Comparison of ENCODE assay signal across 1 fruit fly cellular context in the genomic region with DNA sequence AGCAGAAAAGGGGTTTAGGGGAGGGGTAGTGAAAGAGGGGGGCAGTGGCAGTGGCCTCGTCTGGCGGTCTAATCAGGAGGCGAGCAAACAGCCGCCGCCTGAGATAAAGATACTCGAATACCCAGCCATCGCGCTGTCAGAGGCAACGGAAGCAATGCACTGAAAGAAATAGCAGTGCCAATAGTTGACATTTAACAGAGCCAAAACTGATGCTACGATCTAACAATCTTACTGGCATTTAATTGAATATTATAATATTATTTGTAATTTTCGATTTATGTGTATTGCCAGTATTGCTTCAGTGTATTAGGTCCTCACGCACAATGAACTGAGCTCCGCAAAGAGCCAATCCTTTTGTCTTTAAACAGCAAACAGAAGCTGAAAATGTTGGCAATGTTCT.
TF ChIP-seq lines count a peak whose summit lies in the region.

No protein-coding gene starts in this region.

TF ChIP-seq in whole organism, embryonic, 481 proteins besides CTCF, POLR2A, EP300 and RAD21 (continued from another document and continues in another):
- TF ChIP-seq dmrt11E (tag; optimal IDR thresholded peaks at IDR 0.05; lab: Kevin White, UChicago) = peak; percentile 37
- no peak for TF ChIP-seq ro (GFP tag; IDR thresholded peaks at IDR 0.05; lab: Robert Waterston, UW)
- TF ChIP-seq CG12769 (tag; optimal IDR thresholded peaks at IDR 0.05; lab: Kevin White, UChicago) = no peak
- no peak for TF ChIP-seq Vsx1 (GFP tag; optimal IDR thresholded peaks at IDR 0.05; lab: Kevin White, UChicago)
- TF ChIP-seq lbe (GFP tag; optimal IDR thresholded peaks at IDR 0.05; lab: Kevin White, UChicago) = no peak
- no peak for TF ChIP-seq Usf (GFP tag; optimal IDR thresholded peaks at IDR 0.05; lab: Kevin White, UChicago)
- TF ChIP-seq CG12942 (GFP tag; optimal IDR thresholded peaks at IDR 0.05; lab: Kevin White, UChicago) = no peak
- TF ChIP-seq CG8944 (GFP tag; optimal IDR thresholded peaks at IDR 0.05; lab: Kevin White, UChicago) = no peak
- no peak for TF ChIP-seq danr (GFP tag; IDR thresholded peaks at IDR 0.05; lab: Robert Waterston, UW)
- TF ChIP-seq Nf-YA (GFP tag; IDR thresholded peaks at IDR 0.05; lab: Robert Waterston, UW) = no peak
- no peak for TF ChIP-seq CG13287 (GFP tag; IDR thresholded peaks at IDR 0.05; lab: Robert Waterston, UW; ENCODE audit: partially characterized antibody)
- TF ChIP-seq CG12155 (GFP tag; optimal IDR thresholded peaks at IDR 0.05; lab: Kevin White, UChicago) = no peak
- no peak for TF ChIP-seq caup (GFP tag; optimal IDR thresholded peaks at IDR 0.05; lab: Kevin White, UChicago; ENCODE audit: severe bottlenecking)
- TF ChIP-seq CG4730 (GFP tag; IDR thresholded peaks at IDR 0.05; lab: Robert Waterston, UW) = no peak
- peak; percentile 33 for TF ChIP-seq CG11504 (tag; optimal IDR thresholded peaks at IDR 0.05; lab: Kevin White, UChicago)
- TF ChIP-seq CG17568 (GFP tag; optimal IDR thresholded peaks at IDR 0.05; lab: Kevin White, UChicago) = no peak
- TF ChIP-seq D19B (GFP tag; optimal IDR thresholded peaks at IDR 0.05; lab: Kevin White, UChicago) = no peak
- no peak for TF ChIP-seq CG9437 (GFP tag; optimal IDR thresholded peaks at IDR 0.05; lab: Kevin White, UChicago)
- peak; percentile 21 for TF ChIP-seq CG2678 (tag; optimal IDR thresholded peaks at IDR 0.05; lab: Kevin White, UChicago)
- no peak for TF ChIP-seq CG43689 (GFP tag; IDR thresholded peaks at IDR 0.05; lab: Robert Waterston, UW)
- TF ChIP-seq inv (GFP tag; IDR thresholded peaks at IDR 0.05; lab: Robert Waterston, UW; ENCODE audit: partially characterized antibody) = no peak
- no peak for TF ChIP-seq CG34224 (GFP tag; IDR thresholded peaks at IDR 0.05; lab: Robert Waterston, UW; ENCODE audit: partially characterized antibody)
- no peak for TF ChIP-seq CG1832 (GFP tag; optimal IDR thresholded peaks at IDR 0.05; lab: Kevin White, UChicago)
- TF ChIP-seq CG10979 (tag; optimal IDR thresholded peaks at IDR 0.05; lab: Kevin White, UChicago) = peak; percentile 37
- TF ChIP-seq sisA (GFP tag; IDR thresholded peaks at IDR 0.05; lab: Robert Waterston, UW) = 0 out of 2 replicates have a peak, but pooled peaks have one; percentile 9
- TF ChIP-seq chm (GFP tag; IDR thresholded peaks at IDR 0.05; lab: Robert Waterston, UW) = no peak
- TF ChIP-seq sd (tag; optimal IDR thresholded peaks at IDR 0.05; lab: Kevin White, UChicago) = no peak
- no peak for TF ChIP-seq salm (tag; optimal IDR thresholded peaks at IDR 0.05; lab: Kevin White, UChicago)
- peak; percentile 15; the same call in 1 of the 2 replicates for TF ChIP-seq E2f2 (GFP tag; IDR thresholded peaks at IDR 0.05; lab: Robert Waterston, UW)
- no peak for TF ChIP-seq pita (GFP tag; optimal IDR thresholded peaks at IDR 0.05; lab: Kevin White, UChicago)
- TF ChIP-seq CG7372 (GFP tag; IDR thresholded peaks at IDR 0.05; lab: Robert Waterston, UW) = no peak
- no peak for TF ChIP-seq CG7786 (GFP tag; optimal IDR thresholded peaks at IDR 0.05; lab: Kevin White, UChicago)
- peak; percentile 28; the same call in 1 of the 2 replicates for TF ChIP-seq CG11085 (GFP tag; IDR thresholded peaks at IDR 0.05; lab: Robert Waterston, UW)
- no peak for TF ChIP-seq Nf-YC (tag; optimal IDR thresholded peaks at IDR 0.05; lab: Kevin White, UChicago)
- TF ChIP-seq CG13775 (GFP tag; optimal IDR thresholded peaks at IDR 0.05; lab: Kevin White, UChicago) = no peak
- TF ChIP-seq CG14441 (GFP tag; IDR thresholded peaks at IDR 0.05; lab: Robert Waterston, UW) = no peak
- no peak for TF ChIP-seq Myb (GFP tag; optimal IDR thresholded peaks at IDR 0.05; lab: Kevin White, UChicago)
- TF ChIP-seq Elba2 (GFP tag; optimal IDR thresholded peaks at IDR 0.05; lab: Kevin White, UChicago) = no peak
- no peak for TF ChIP-seq CG6175 (GFP tag; IDR thresholded peaks at IDR 0.05; lab: Robert Waterston, UW)
- no peak for TF ChIP-seq CG31224 (GFP tag; IDR thresholded peaks at IDR 0.05; lab: Robert Waterston, UW)
- no peak for TF ChIP-seq CG17802 (tag; optimal IDR thresholded peaks at IDR 0.05; lab: Kevin White, UChicago)
- TF ChIP-seq sim (GFP tag; IDR thresholded peaks at IDR 0.05; lab: Robert Waterston, UW) = no peak
- TF ChIP-seq Dad (GFP tag; optimal IDR thresholded peaks at IDR 0.05; lab: Kevin White, UChicago) = no peak
- no peak for TF ChIP-seq cad (GFP tag; optimal IDR thresholded peaks at IDR 0.05; lab: Kevin White, UChicago)
- TF ChIP-seq disco-r (GFP tag; optimal IDR thresholded peaks at IDR 0.05; lab: Kevin White, UChicago) = no peak
- TF ChIP-seq gcm2 (GFP tag; optimal IDR thresholded peaks at IDR 0.05; lab: Kevin White, UChicago) = no peak
- no peak for TF ChIP-seq CG3847 (GFP tag; IDR thresholded peaks at IDR 0.05; lab: Robert Waterston, UW)
- TF ChIP-seq sc (optimal IDR thresholded peaks at IDR 0.05; lab: Kevin White, UChicago) = no peak
- no peak for TF ChIP-seq sc (GFP tag; optimal IDR thresholded peaks at IDR 0.05; lab: Kevin White, UChicago)
- TF ChIP-seq CG12219 (GFP tag; optimal IDR thresholded peaks at IDR 0.05; lab: Kevin White, UChicago) = no peak
- TF ChIP-seq dan (GFP tag; IDR thresholded peaks at IDR 0.05; lab: Robert Waterston, UW) = no peak
- no peak for TF ChIP-seq Blimp-1 (GFP tag; optimal IDR thresholded peaks at IDR 0.05; lab: Kevin White, UChicago)
- TF ChIP-seq vnd (GFP tag; IDR thresholded peaks at IDR 0.05; lab: Robert Waterston, UW; ENCODE audit: partially characterized antibody) = no peak
- TF ChIP-seq D19A (tag; optimal IDR thresholded peaks at IDR 0.05; lab: Kevin White, UChicago) = peak; percentile 20
- no peak for TF ChIP-seq CG4282 (GFP tag; optimal IDR thresholded peaks at IDR 0.05; lab: Kevin White, UChicago)
- TF ChIP-seq Neu2 (GFP tag; optimal IDR thresholded peaks at IDR 0.05; lab: Kevin White, UChicago; ENCODE audit: borderline replicate concordance) = no peak
- TF ChIP-seq Dek (tag; optimal IDR thresholded peaks at IDR 0.05; lab: Kevin White, UChicago) = no peak
- TF ChIP-seq slbo (GFP tag; IDR thresholded peaks at IDR 0.05; lab: Robert Waterston, UW) = no peak
- no peak for TF ChIP-seq sob (GFP tag; IDR thresholded peaks at IDR 0.05; lab: Robert Waterston, UW)
- no peak for TF ChIP-seq Meics (GFP tag; optimal IDR thresholded peaks at IDR 0.05; lab: Kevin White, UChicago)
- TF ChIP-seq CG17359 (tag; optimal IDR thresholded peaks at IDR 0.05; lab: Kevin White, UChicago) = no peak
- no peak for TF ChIP-seq B-H2 (GFP tag; optimal IDR thresholded peaks at IDR 0.05; lab: Kevin White, UChicago)
- TF ChIP-seq CG14965 (GFP tag; optimal IDR thresholded peaks at IDR 0.05; lab: Kevin White, UChicago; ENCODE audit: borderline replicate concordance) = no peak
- no peak for TF ChIP-seq aop (GFP tag; IDR thresholded peaks at IDR 0.05; lab: Robert Waterston, UW)
- no peak for TF ChIP-seq tin (GFP tag; optimal IDR thresholded peaks at IDR 0.05; lab: Kevin White, UChicago)
- no peak for TF ChIP-seq tgo (GFP tag; IDR thresholded peaks at IDR 0.05; lab: Robert Waterston, UW)
- TF ChIP-seq pnt (GFP tag; optimal IDR thresholded peaks at IDR 0.05; lab: Kevin White, UChicago) = no peak
- TF ChIP-seq CG15269 (tag; optimal IDR thresholded peaks at IDR 0.05; lab: Kevin White, UChicago) = no peak
- no peak for TF ChIP-seq MESR4 (GFP tag; optimal IDR thresholded peaks at IDR 0.05; lab: Kevin White, UChicago)
- TF ChIP-seq CG15696 (tag; optimal IDR thresholded peaks at IDR 0.05; lab: Kevin White, UChicago) = no peak
- TF ChIP-seq BtbVII (GFP tag; optimal IDR thresholded peaks at IDR 0.05; lab: Kevin White, UChicago) = no peak
- TF ChIP-seq HLH54F (GFP tag; optimal IDR thresholded peaks at IDR 0.05; lab: Kevin White, UChicago) = no peak
- no peak for TF ChIP-seq CG17912 (GFP tag; optimal IDR thresholded peaks at IDR 0.05; lab: Kevin White, UChicago)
- no peak for TF ChIP-seq CG33213 (GFP tag; optimal IDR thresholded peaks at IDR 0.05; lab: Kevin White, UChicago)
- TF ChIP-seq CG17829 (tag; optimal IDR thresholded peaks at IDR 0.05; lab: Kevin White, UChicago) = no peak
- TF ChIP-seq CG8089 (GFP tag; optimal IDR thresholded peaks at IDR 0.05; lab: Kevin White, UChicago) = no peak
- TF ChIP-seq kay (GFP tag; optimal IDR thresholded peaks at IDR 0.05; lab: Kevin White, UChicago) = no peak
- TF ChIP-seq Med (GFP tag; lab: Kevin White, UChicago) = peak; percentile 46
- TF ChIP-seq CG34422 (GFP tag; IDR thresholded peaks at IDR 0.05; lab: Robert Waterston, UW) = 0 out of 3 replicates have a peak, but pooled peaks have one; percentile 49
- TF ChIP-seq unpg (GFP tag; optimal IDR thresholded peaks at IDR 0.05; lab: Kevin White, UChicago) = peak; percentile 19
- TF ChIP-seq abd-A (tag; optimal IDR thresholded peaks at IDR 0.05; lab: Kevin White, UChicago) = no peak
- TF ChIP-seq CG4617 (GFP tag; optimal IDR thresholded peaks at IDR 0.05; lab: Kevin White, UChicago; ENCODE audit: borderline replicate concordance) = no peak
- no peak for TF ChIP-seq CG13624 (GFP tag; optimal IDR thresholded peaks at IDR 0.05; lab: Kevin White, UChicago)
- TF ChIP-seq CG1602 (GFP tag; optimal IDR thresholded peaks at IDR 0.05; lab: Kevin White, UChicago) = no peak
- no peak for TF ChIP-seq cato (GFP tag; optimal IDR thresholded peaks at IDR 0.05; lab: Kevin White, UChicago; ENCODE audit: borderline replicate concordance)
- TF ChIP-seq Chrac-16 (GFP tag; optimal IDR thresholded peaks at IDR 0.05; lab: Kevin White, UChicago) = no peak
- no peak for TF ChIP-seq Taf1 (GFP tag; IDR thresholded peaks at IDR 0.05; lab: Robert Waterston, UW)
- no peak for TF ChIP-seq bab2 (GFP tag; optimal IDR thresholded peaks at IDR 0.05; lab: Kevin White, UChicago)
- no peak for TF ChIP-seq CG17385 (GFP tag; optimal IDR thresholded peaks at IDR 0.05; lab: Kevin White, UChicago)
- peak; percentile 21 for TF ChIP-seq CG9727 (GFP tag; optimal IDR thresholded peaks at IDR 0.05; lab: Kevin White, UChicago)
- no peak for TF ChIP-seq Poxn (GFP tag; IDR thresholded peaks at IDR 0.05; lab: Robert Waterston, UW)
- no peak for TF ChIP-seq odd (GFP tag; optimal IDR thresholded peaks at IDR 0.05; lab: Kevin White, UChicago)
- TF ChIP-seq CG6765 (GFP tag; optimal IDR thresholded peaks at IDR 0.05; lab: Kevin White, UChicago) = no peak
- TF ChIP-seq CG32532 (GFP tag; IDR thresholded peaks at IDR 0.05; lab: Robert Waterston, UW) = 0 out of 2 replicates have a peak, but pooled peaks have one; percentile 8
- TF ChIP-seq eyg (GFP tag; optimal IDR thresholded peaks at IDR 0.05; lab: Kevin White, UChicago) = no peak
- TF ChIP-seq CG15514 (GFP tag; optimal IDR thresholded peaks at IDR 0.05; lab: Kevin White, UChicago) = no peak
- no peak for TF ChIP-seq CG14050 (GFP tag; IDR thresholded peaks at IDR 0.05; lab: Robert Waterston, UW)
- TF ChIP-seq CG32772 (GFP tag; IDR thresholded peaks at IDR 0.05; lab: Robert Waterston, UW) = no peak
- peak in 1 of 3 experiments; percentile 20 for TF ChIP-seq lola (GFP tag; optimal IDR thresholded peaks at IDR 0.05; lab: Kevin White, UChicago)
- no peak for TF ChIP-seq CG14860 (GFP tag; IDR thresholded peaks at IDR 0.05; lab: Robert Waterston, UW; ENCODE audit: partially characterized antibody)
- TF ChIP-seq repo (GFP tag; optimal IDR thresholded peaks at IDR 0.05; lab: Kevin White, UChicago) = no peak
- no peak for TF ChIP-seq ewg (GFP tag; optimal IDR thresholded peaks at IDR 0.05; lab: Kevin White, UChicago)
- no peak for TF ChIP-seq zfh2 (GFP tag; optimal IDR thresholded peaks at IDR 0.05; lab: Kevin White, UChicago)
- TF ChIP-seq HHEX (GFP tag; optimal IDR thresholded peaks at IDR 0.05; lab: Kevin White, UChicago) = no peak
- no peak for TF ChIP-seq chn (GFP tag; optimal IDR thresholded peaks at IDR 0.05; lab: Kevin White, UChicago)
- TF ChIP-seq CG4424 (GFP tag; optimal IDR thresholded peaks at IDR 0.05; lab: Kevin White, UChicago) = no peak
- 0 out of 4 replicates have a peak, but pooled peaks have one; percentile 10 for TF ChIP-seq Gug (GFP tag; IDR thresholded peaks at IDR 0.05; lab: Robert Waterston, UW)
- no peak for TF ChIP-seq gt (GFP tag; IDR thresholded peaks at IDR 0.05; lab: Robert Waterston, UW)
- TF ChIP-seq Awh (GFP tag; IDR thresholded peaks at IDR 0.05; lab: Robert Waterston, UW) = no peak
- TF ChIP-seq H15 (GFP tag; IDR thresholded peaks at IDR 0.05; lab: Robert Waterston, UW) = 0 out of 3 replicates have a peak, but pooled peaks have one; percentile 28
- TF ChIP-seq BEAF-32 (GFP tag; optimal IDR thresholded peaks at IDR 0.05; lab: Kevin White, UChicago) = no peak
- TF ChIP-seq z (GFP tag; IDR thresholded peaks at IDR 0.05; lab: Robert Waterston, UW) = no peak
- no peak for TF ChIP-seq CG4854 (GFP tag; optimal IDR thresholded peaks at IDR 0.05; lab: Kevin White, UChicago)
- TF ChIP-seq emc (GFP tag; optimal IDR thresholded peaks at IDR 0.05; lab: Kevin White, UChicago) = no peak
- TF ChIP-seq run (tag; optimal IDR thresholded peaks at IDR 0.05; lab: Kevin White, UChicago) = no peak
- no peak for TF ChIP-seq CG3726 (GFP tag; IDR thresholded peaks at IDR 0.05; lab: Robert Waterston, UW)
- TF ChIP-seq CkIIα-i1 (GFP tag; IDR thresholded peaks at IDR 0.05; lab: Robert Waterston, UW) = no peak
- no peak for TF ChIP-seq dati (GFP tag; IDR thresholded peaks at IDR 0.05; lab: Robert Waterston, UW)
- no peak for TF ChIP-seq tap (tag; optimal IDR thresholded peaks at IDR 0.05; lab: Kevin White, UChicago)
- TF ChIP-seq CG17361 (GFP tag; IDR thresholded peaks at IDR 0.05; lab: Robert Waterston, UW) = 0 out of 3 replicates have a peak, but pooled peaks have one; percentile 21
- TF ChIP-seq HLH3B (GFP tag; IDR thresholded peaks at IDR 0.05; lab: Robert Waterston, UW) = 0 out of 2 replicates have a peak, but pooled peaks have one; percentile 14
- TF ChIP-seq ara (GFP tag; IDR thresholded peaks at IDR 0.05; lab: Robert Waterston, UW) = no peak
- no peak for TF ChIP-seq oc (tag; optimal IDR thresholded peaks at IDR 0.05; lab: Kevin White, UChicago)
- peak in 1 of 2 experiments; percentile 33 for TF ChIP-seq bsh (GFP tag; optimal IDR thresholded peaks at IDR 0.05; lab: Kevin White, UChicago)
- no peak for TF ChIP-seq luna (GFP tag; optimal IDR thresholded peaks at IDR 0.05; lab: Kevin White, UChicago)
- no peak for TF ChIP-seq ERR (GFP tag; optimal IDR thresholded peaks at IDR 0.05; lab: Kevin White, UChicago)
- 0 out of 2 replicates have a peak, but pooled peaks have one; percentile 21 for TF ChIP-seq vvl (GFP tag; IDR thresholded peaks at IDR 0.05; lab: Robert Waterston, UW)
- no peak for TF ChIP-seq D (optimal IDR thresholded peaks at IDR 0.05; lab: Kevin White, UChicago)
- TF ChIP-seq D (GFP tag; optimal IDR thresholded peaks at IDR 0.05; lab: Kevin White, UChicago) = peak; percentile 6
- TF ChIP-seq tll (GFP tag; optimal IDR thresholded peaks at IDR 0.05; lab: Kevin White, UChicago) = no peak
- TF ChIP-seq CG7556 (GFP tag; optimal IDR thresholded peaks at IDR 0.05; lab: Kevin White, UChicago) = peak; percentile 5
